Fruit fly (Drosophila melanogaster) Kc167 (cell line): ENCODE measurements around the gene IscU.

Experiments used
- h ChIP-seq: fragments of >200 bp; optimal IDR thresholded peaks from 3 replicates; lab custom pipeline; 2018; ENCODE audit warnings: missing external identifiers
- psq ChIP-seq: fragments of >200 bp; optimal IDR thresholded peaks from 2 replicates; lab custom pipeline; 2017; ENCODE audit warnings: missing external identifiers

DNA sequence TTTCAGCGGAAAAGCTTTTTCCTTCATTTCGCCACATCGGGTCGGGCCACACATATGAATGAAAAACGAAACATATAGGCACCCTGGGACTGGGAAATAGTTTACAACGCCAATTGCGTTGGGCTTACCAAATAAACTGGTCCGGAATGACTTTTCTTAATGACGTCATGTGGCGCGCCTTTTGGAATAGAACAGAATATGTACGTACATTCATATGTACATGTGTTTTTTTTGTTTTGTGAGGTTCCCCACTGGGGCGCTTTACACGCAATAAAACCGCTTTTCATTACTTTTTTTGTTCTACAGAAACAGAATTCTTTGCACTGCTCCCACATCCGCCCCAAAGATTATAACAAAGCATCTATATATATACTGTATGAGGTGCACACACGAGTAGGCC is 25.6 kb downstream of the IscU start:
- TF ChIP-seq h (lab: Kevin White, UChicago) (no peak), psq (no peak)
